Fruit fly (Drosophila melanogaster): ENCODE measurements around the gene CG42654.

Gene CG42654

DNA sequence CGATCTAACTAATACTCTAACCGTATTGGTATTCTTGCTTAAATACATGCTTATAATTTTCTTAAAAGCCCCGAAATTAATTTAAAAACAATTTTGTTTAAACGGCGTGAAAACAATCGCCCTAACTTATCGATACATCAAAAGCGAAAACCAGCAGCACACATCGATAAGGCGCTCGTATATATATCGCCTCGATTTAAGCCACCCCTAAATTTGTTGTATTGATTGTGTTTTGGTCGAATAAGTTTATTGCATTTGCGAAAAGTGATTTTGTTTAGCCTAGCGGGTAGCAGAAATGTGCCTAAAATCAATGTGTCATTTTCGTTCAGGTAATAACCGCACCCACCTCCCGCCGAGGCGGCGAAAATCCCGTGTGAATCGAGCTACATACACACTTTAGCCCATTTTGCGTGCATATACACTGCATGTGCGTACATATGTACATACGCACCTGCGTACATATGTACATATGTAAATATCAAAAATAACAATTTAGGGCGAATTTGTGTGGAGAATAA is 37.4 kb upstream of the CG42654 start, which contains the start of the genes CG7646 and Nca (continued):
- no peak for TF ChIP-seq Fer2 (tag; optimal IDR thresholded peaks at IDR 0.05)
- peak; percentile 85 for TF ChIP-seq sna (GFP tag; IDR thresholded peaks at IDR 0.05; ENCODE audit: partially characterized antibody)
- no peak for TF ChIP-seq CG10654 (GFP tag; optimal IDR thresholded peaks at IDR 0.05)
- TF ChIP-seq CG10979 (tag; optimal IDR thresholded peaks at IDR 0.05): no peak
- TF ChIP-seq CG17385 (GFP tag; optimal IDR thresholded peaks at IDR 0.05): no peak
- no peak for TF ChIP-seq dm (GFP tag; optimal IDR thresholded peaks at IDR 0.05)
- TF ChIP-seq Mes4 (GFP tag; optimal IDR thresholded peaks at IDR 0.05): no peak
- TF ChIP-seq Gsc (GFP tag; IDR thresholded peaks at IDR 0.05): no peak
- TF ChIP-seq CG17802 (tag; optimal IDR thresholded peaks at IDR 0.05): no peak
- TF ChIP-seq caup (GFP tag; optimal IDR thresholded peaks at IDR 0.05; ENCODE audit: severe bottlenecking): no peak
- peak; percentile 89 for TF ChIP-seq CG15514 (GFP tag; optimal IDR thresholded peaks at IDR 0.05)
- no peak for TF ChIP-seq ro (GFP tag; IDR thresholded peaks at IDR 0.05)
- no peak for TF ChIP-seq Nf-YA (GFP tag; IDR thresholded peaks at IDR 0.05)
- TF ChIP-seq Sry-β (GFP tag; optimal IDR thresholded peaks at IDR 0.05): no peak
- TF ChIP-seq dan (GFP tag; IDR thresholded peaks at IDR 0.05): no peak
- no peak for TF ChIP-seq B-H2 (GFP tag; optimal IDR thresholded peaks at IDR 0.05)
- peak; percentile 76 for TF ChIP-seq CG17912 (GFP tag; optimal IDR thresholded peaks at IDR 0.05)
- peak; percentile 86 for TF ChIP-seq pfk (GFP tag; optimal IDR thresholded peaks at IDR 0.05)
- TF ChIP-seq rib (GFP tag; IDR thresholded peaks at IDR 0.05): no peak
- peak; percentile 59 for TF ChIP-seq Med (GFP tag)
- no peak for TF ChIP-seq da (GFP tag; optimal IDR thresholded peaks at IDR 0.05)
- no peak for TF ChIP-seq z (GFP tag; IDR thresholded peaks at IDR 0.05)
- TF ChIP-seq CG2678 (tag; optimal IDR thresholded peaks at IDR 0.05): no peak
- no peak for TF ChIP-seq Blimp-1 (GFP tag; optimal IDR thresholded peaks at IDR 0.05)
- peak; percentile 85 for TF ChIP-seq hbn (GFP tag; IDR thresholded peaks at IDR 0.05; ENCODE audit: partially characterized antibody)
- no peak for TF ChIP-seq CG13296 (GFP tag; optimal IDR thresholded peaks at IDR 0.05)
- peak; percentile 59 for TF ChIP-seq twi (tag; optimal IDR thresholded peaks at IDR 0.05)
- no peak for TF ChIP-seq otp (GFP tag; IDR thresholded peaks at IDR 0.05)
- peak; percentile 27 for TF ChIP-seq gem (tag; optimal IDR thresholded peaks at IDR 0.05)
- no peak for TF ChIP-seq CG6175 (GFP tag; IDR thresholded peaks at IDR 0.05)
- no peak for TF ChIP-seq CG13624 (GFP tag; optimal IDR thresholded peaks at IDR 0.05)
- TF ChIP-seq GATAe (GFP tag; conservative IDR thresholded peaks at IDR 0.05): no peak
- no peak for TF ChIP-seq jigr1 (GFP tag; IDR thresholded peaks at IDR 0.05)
- no peak for TF ChIP-seq Eip74EF (GFP tag; optimal IDR thresholded peaks at IDR 0.05)
- TF ChIP-seq dmrt99B (tag; optimal IDR thresholded peaks at IDR 0.05): no peak
- TF ChIP-seq Deaf1 (tag; optimal IDR thresholded peaks at IDR 0.05): no peak
- peak; percentile 12 for TF ChIP-seq CG13424 (tag; optimal IDR thresholded peaks at IDR 0.05)
- no peak for TF ChIP-seq crp (GFP tag; optimal IDR thresholded peaks at IDR 0.05)
- no peak for TF ChIP-seq disco-r (GFP tag; optimal IDR thresholded peaks at IDR 0.05)
- TF ChIP-seq zen (tag; optimal IDR thresholded peaks at IDR 0.05): peak; percentile 55
- no peak for TF ChIP-seq BtbVII (GFP tag; optimal IDR thresholded peaks at IDR 0.05)

DNA sequence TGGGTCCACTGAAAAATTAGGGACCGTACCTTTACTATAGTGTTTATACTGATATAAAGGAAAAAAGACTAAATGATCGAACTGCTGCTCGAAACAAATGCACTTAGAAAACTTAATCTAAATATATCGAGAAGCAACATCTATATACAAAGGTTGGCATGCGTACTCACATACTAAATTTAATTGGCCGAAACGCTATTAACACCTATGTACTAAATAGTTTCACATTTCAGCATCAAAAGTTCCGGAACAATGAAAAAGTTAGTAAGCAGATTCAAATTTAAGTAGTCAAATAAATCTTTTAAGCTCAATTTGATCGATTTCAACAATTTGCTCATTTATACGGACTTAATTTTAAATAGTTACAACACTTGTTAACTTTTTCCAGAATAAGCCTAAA is 36.8 kb upstream of the CG42654 start, which contains the start of gene fln:
Gene fln (minus strand): TSS at position 101 of the 400 bp plus-strand sequence.
- TF ChIP-seq CG4617 (GFP tag; optimal IDR thresholded peaks at IDR 0.05; ENCODE audit: borderline replicate concordance): no peak
- TF ChIP-seq chm (GFP tag; IDR thresholded peaks at IDR 0.05): no peak
- TF ChIP-seq Asciz (GFP tag; optimal IDR thresholded peaks at IDR 0.05): no peak
- no peak for TF ChIP-seq cas (GFP tag; IDR thresholded peaks at IDR 0.05)
- TF ChIP-seq Dip3 (GFP tag; optimal IDR thresholded peaks at IDR 0.05): no peak
- TF ChIP-seq Six4 (GFP tag; optimal IDR thresholded peaks at IDR 0.05): no peak
- no peak for TF ChIP-seq CG2889 (GFP tag; IDR thresholded peaks at IDR 0.05)
- TF ChIP-seq CG7839 (tag; optimal IDR thresholded peaks at IDR 0.05): no peak
- no peak for TF ChIP-seq Xrp1 (GFP tag; IDR thresholded peaks at IDR 0.05)
- TF ChIP-seq Doc3 (GFP tag; IDR thresholded peaks at IDR 0.05; ENCODE audit: partially characterized antibody): no peak
- no peak for TF ChIP-seq cato (GFP tag; optimal IDR thresholded peaks at IDR 0.05; ENCODE audit: borderline replicate concordance)
- TF ChIP-seq Tbp (GFP tag; optimal IDR thresholded peaks at IDR 0.05): no peak

All from whole organism, embryonic.